Fruit fly (Drosophila melanogaster) whole organism, prepupa: ENCODE data around the gene dpr18.
A peak's percentile ranks its signal among the peaks of the same experiment; 100 is the strongest.

Source experiments
- CG10631 ChIP-seq: fragments of 200-800 bp; sonication (Bioruptor generic); optimal IDR thresholded peaks from 2 replicates; lab custom pipeline; 2016; ENCODE audit warnings: missing biosample characterization, missing genetic modification characterization
- CG10669 ChIP-seq: fragments of 200-800 bp; sonication (Bioruptor generic); optimal IDR thresholded peaks from 3 replicates; lab custom pipeline; 2018; ENCODE audit warnings: missing biosample characterization, mild to moderate bottlenecking, missing genetic modification characterization, moderate library complexity
- CG11294 ChIP-seq: fragments of 200-800 bp; sonication (Bioruptor generic); IDR thresholded peaks from 2 replicates; pipeline ENCODE4 v1.3.6; 2022; ENCODE audit warnings: missing biosample characterization, missing genetic modification characterization
- CG11762 ChIP-seq: fragments of 200-800 bp; sonication (Bioruptor generic); optimal IDR thresholded peaks from 3 replicates; lab custom pipeline; 2016; ENCODE audit warnings: missing biosample characterization, missing genetic modification characterization; ENCODE audit not compliant: insufficient read depth
- CG1621 ChIP-seq: fragments of 200-800 bp; sonication (Bioruptor generic); optimal IDR thresholded peaks from 3 replicates; lab custom pipeline; 2018; ENCODE audit warnings: missing biosample characterization, mild to moderate bottlenecking, missing genetic modification characterization
- CG3032 ChIP-seq: fragments of 200-800 bp; optimal IDR thresholded peaks from 2 replicates; lab custom pipeline; 2019; ENCODE audit warnings: missing biosample characterization, mild to moderate bottlenecking, missing genetic modification characterization, moderate library complexity
- CG32006 ChIP-seq: fragments of 200-800 bp; sonication (Bioruptor generic); optimal IDR thresholded peaks from 3 replicates; lab custom pipeline; 2017; ENCODE audit warnings: missing biosample characterization, mild to moderate bottlenecking, missing genetic modification characterization
- CG4318 ChIP-seq: fragments of 200-800 bp; sonication (Bioruptor generic); optimal IDR thresholded peaks from 3 replicates; lab custom pipeline; 2017; ENCODE audit warnings: missing biosample characterization, mild to moderate bottlenecking, missing genetic modification characterization
- CG6163 ChIP-seq: fragments of 200-800 bp; sonication (Bioruptor generic); IDR thresholded peaks from 3 replicates; pipeline ENCODE4 v1.3.6; 2022; ENCODE audit warnings: missing biosample characterization, missing genetic modification characterization
- CG6792 ChIP-seq: fragments of 200-800 bp; sonication (Bioruptor generic); optimal IDR thresholded peaks from 3 replicates; lab custom pipeline; 2016; ENCODE audit warnings: missing biosample characterization, missing genetic modification characterization
- CG6808 ChIP-seq: fragments of 200-800 bp; sonication (Bioruptor generic); optimal IDR thresholded peaks from 3 replicates; lab custom pipeline; 2017; ENCODE audit warnings: missing biosample characterization, missing genetic modification characterization, mild to moderate bottlenecking, moderate library complexity, missing genetic modification reagents
- CG6854 ChIP-seq: fragments of 200-800 bp; sonication (Bioruptor generic); optimal IDR thresholded peaks from 2 replicates; lab custom pipeline; 2017; ENCODE audit warnings: missing biosample characterization, mild to moderate bottlenecking, missing genetic modification characterization
- CG7368 ChIP-seq: fragments of 200-800 bp; sonication (Bioruptor generic); optimal IDR thresholded peaks from 3 replicates; lab custom pipeline; 2016; ENCODE audit warnings: missing biosample characterization, missing genetic modification characterization
- CG8119 ChIP-seq: fragments of 200-800 bp; sonication (Bioruptor generic); IDR thresholded peaks from 3 replicates; pipeline ENCODE4 v1.3.6; 2022; ENCODE audit warnings: missing biosample characterization, missing genetic modification characterization
- CG8319 ChIP-seq: fragments of 200-800 bp; sonication (Bioruptor generic); optimal IDR thresholded peaks from 3 replicates; lab custom pipeline; 2016; ENCODE audit warnings: missing biosample characterization, missing genetic modification characterization
- CG8632 ChIP-seq: fragments of 200-800 bp; sonication (Bioruptor generic); optimal IDR thresholded peaks from 3 replicates; lab custom pipeline; 2016; ENCODE audit warnings: missing biosample characterization, missing genetic modification characterization
- CG9139 ChIP-seq: fragments of 200-800 bp; sonication (Bioruptor generic); optimal IDR thresholded peaks from 3 replicates; lab custom pipeline; 2017; ENCODE audit warnings: missing biosample characterization, mild to moderate bottlenecking, missing genetic modification characterization
- Eip78C ChIP-seq: fragments of 200-800 bp; sonication (Bioruptor generic); peaks from one replicate; lab custom pipeline; 2016; ENCODE audit warnings: missing biosample characterization, missing genetic modification characterization
- Eip93F ChIP-seq: fragments of 200-800 bp; sonication (Bioruptor generic); optimal IDR thresholded peaks from 2 replicates; lab custom pipeline; 2016; ENCODE audit warnings: missing biosample characterization, mild to moderate bottlenecking, missing genetic modification characterization
- Ets96B ChIP-seq: fragments of 200-800 bp; optimal IDR thresholded peaks from 2 replicates; lab custom pipeline; 2019; ENCODE audit warnings: missing biosample characterization, mild to moderate bottlenecking, missing genetic modification characterization, moderate library complexity
- Gug ChIP-seq: fragments of 200-800 bp; sonication (Bioruptor generic); IDR thresholded peaks from 2 replicates; pipeline ENCODE4 v1.3.6; 2022; ENCODE audit warnings: missing biosample characterization, missing genetic modification characterization
- Hr38 ChIP-seq: sonication (Bioruptor generic); optimal IDR thresholded peaks from 2 replicates; lab custom pipeline; 2016; ENCODE audit warnings: missing biosample characterization, missing genetic modification characterization
- Hr39 ChIP-seq: fragments of 200-800 bp; sonication (Bioruptor generic); optimal IDR thresholded peaks from 2 replicates; lab custom pipeline; 2016; ENCODE audit warnings: missing biosample characterization, missing genetic modification characterization
- Lpt ChIP-seq: fragments of 200-800 bp; sonication (Bioruptor generic); optimal IDR thresholded peaks from 3 replicates; lab custom pipeline; 2016; ENCODE audit warnings: missing biosample characterization, missing genetic modification characterization
- Met ChIP-seq: fragments of 200-800 bp; sonication (Bioruptor generic); optimal IDR thresholded peaks from 3 replicates; lab custom pipeline; 2016; ENCODE audit warnings: missing biosample characterization, missing genetic modification characterization
- OdsH ChIP-seq: fragments of 200-800 bp; sonication (Bioruptor generic); optimal IDR thresholded peaks from 3 replicates; lab custom pipeline; 2016; ENCODE audit warnings: missing biosample characterization, missing genetic modification characterization
- Smox ChIP-seq: fragments of 200-800 bp; sonication (Bioruptor generic); optimal IDR thresholded peaks from 3 replicates; lab custom pipeline; 2016; ENCODE audit warnings: missing biosample characterization, missing genetic modification characterization
- Sox102F ChIP-seq: fragments of 200-800 bp; sonication (Bioruptor generic); optimal IDR thresholded peaks from 2 replicates; lab custom pipeline; 2016; ENCODE audit warnings: missing biosample characterization, mild to moderate bottlenecking, missing genetic modification characterization
- Sox14 ChIP-seq: fragments of 200-800 bp; sonication (Bioruptor generic); optimal IDR thresholded peaks from 3 replicates; lab custom pipeline; 2016; ENCODE audit warnings: missing biosample characterization, missing genetic modification characterization
- Sox15 ChIP-seq: fragments of 200-800 bp; sonication (Bioruptor generic); optimal IDR thresholded peaks from 3 replicates; lab custom pipeline; 2016; ENCODE audit warnings: missing biosample characterization, missing genetic modification characterization
- achi ChIP-seq: fragments of 200-800 bp; sonication (Bioruptor generic); optimal IDR thresholded peaks from 3 replicates; lab custom pipeline; 2016; ENCODE audit warnings: missing biosample characterization, missing genetic modification characterization
- acj6 ChIP-seq: fragments of 200-800 bp; sonication (Bioruptor generic); optimal IDR thresholded peaks from 3 replicates; lab custom pipeline; 2016; ENCODE audit warnings: missing biosample characterization, missing genetic modification characterization
- cyc ChIP-seq: fragments of 200-800 bp; sonication (Bioruptor generic); optimal IDR thresholded peaks from 3 replicates; lab custom pipeline; 2016; ENCODE audit warnings: missing biosample characterization, missing genetic modification characterization
- dac ChIP-seq: fragments of 200-800 bp; sonication (Bioruptor generic); optimal IDR thresholded peaks from 2 replicates; lab custom pipeline; 2017; ENCODE audit warnings: missing biosample characterization, mild to moderate bottlenecking, missing genetic modification characterization
- eg ChIP-seq: fragments of 200-800 bp; sonication (Bioruptor generic); IDR thresholded peaks from 3 replicates; pipeline ENCODE4 v1.3.6; 2022; ENCODE audit warnings: missing biosample characterization, missing genetic modification characterization
- esn ChIP-seq: fragments of 200-800 bp; sonication (Bioruptor generic); optimal IDR thresholded peaks from 2 replicates; lab custom pipeline; 2016; ENCODE audit warnings: missing biosample characterization, mild to moderate bottlenecking, missing genetic modification characterization, moderate library complexity
- fd59A ChIP-seq: fragments of 200-800 bp; sonication (Bioruptor generic); optimal IDR thresholded peaks from 2 replicates; lab custom pipeline; 2017; ENCODE audit warnings: missing biosample characterization, mild to moderate bottlenecking, missing genetic modification characterization, missing genetic modification reagents
- fd85E ChIP-seq: fragments of 200-800 bp; sonication (Bioruptor generic); optimal IDR thresholded peaks from 3 replicates; lab custom pipeline; 2016; ENCODE audit warnings: missing biosample characterization, missing genetic modification characterization
- fkh ChIP-seq: fragments of 200-800 bp; sonication (Bioruptor generic); optimal IDR thresholded peaks from 3 replicates; lab custom pipeline; 2017; ENCODE audit warnings: missing biosample characterization, mild to moderate bottlenecking, missing genetic modification characterization, moderate library complexity
- lz ChIP-seq: fragments of 200-800 bp; sonication (Bioruptor generic); optimal IDR thresholded peaks from 3 replicates; lab custom pipeline; 2016; ENCODE audit warnings: missing biosample characterization, missing genetic modification characterization
- net ChIP-seq: fragments of 200-800 bp; sonication (Bioruptor generic); optimal IDR thresholded peaks from 3 replicates; lab custom pipeline; 2016; ENCODE audit warnings: missing biosample characterization, missing genetic modification characterization
- pdm3 ChIP-seq: fragments of 200-800 bp; sonication (Bioruptor generic); optimal IDR thresholded peaks from 3 replicates; lab custom pipeline; 2016; ENCODE audit warnings: missing biosample characterization, missing genetic modification characterization
- salr ChIP-seq, 2 experiments: fragments of 200-800 bp; sonication (Bioruptor generic); optimal IDR thresholded peaks; 3 replicates each; lab custom pipeline; 2016 to 2018; ENCODE audit warnings: missing biosample characterization in 2 of 2, missing genetic modification characterization in 2 of 2, mild to moderate bottlenecking in 1 of 2
- spab ChIP-seq: fragments of 200-800 bp; sonication (Bioruptor generic); optimal IDR thresholded peaks from 2 replicates; lab custom pipeline; 2017; ENCODE audit warnings: missing biosample characterization, mild to moderate bottlenecking, missing genetic modification characterization, missing genetic modification reagents
- ss ChIP-seq, 2 experiments: fragments of 200-800 bp; sonication (Bioruptor generic); optimal IDR thresholded peaks; 2 replicates in 1 of 2; 3 replicates in 1 of 2; lab custom pipeline; 2017 to 2018; ENCODE audit warnings: mild to moderate bottlenecking in 2 of 2, missing biosample characterization in 2 of 2, missing genetic modification characterization in 2 of 2, moderate library complexity in 1 of 2
- svp ChIP-seq: fragments of 200-800 bp; sonication (Bioruptor generic); peaks from one replicate; lab custom pipeline; 2016; ENCODE audit warnings: missing biosample characterization, missing genetic modification characterization

The dpr18 gene

dm6 chrX:16100726-16101351 is 37.3 kb downstream of the dpr18 start:
- no peak for TF ChIP-seq CG6163 (GFP tag; lab: Robert Waterston, UW)
- no peak for TF ChIP-seq CG8632 (GFP tag; lab: Kevin White, UChicago)
- no peak for TF ChIP-seq net (GFP tag; lab: Kevin White, UChicago)
- TF ChIP-seq Sox102F (GFP tag; lab: Kevin White, UChicago) = no peak
- no peak for TF ChIP-seq CG7368 (GFP tag; lab: Kevin White, UChicago)
- no peak for TF ChIP-seq CG8119 (GFP tag; lab: Robert Waterston, UW)
- TF ChIP-seq pdm3 (GFP tag; lab: Kevin White, UChicago) = no peak
- TF ChIP-seq Hr39 = no peak

dm6 chrX:16102338-16103218 is 39.0 kb downstream of the dpr18 start:
- TF ChIP-seq eg (GFP tag; lab: Robert Waterston, UW) (no peak), cyc (peak; percentile 73), fkh (GFP tag; lab: Kevin White, UChicago) (peak; percentile 16), salr (GFP tag; optimal IDR thresholded peaks at IDR 0.05; lab: Kevin White, UChicago) (peak in 1 of 2 experiments; percentile 15), CG8319 (GFP tag; lab: Kevin White, UChicago) (peak; percentile 35), Eip93F (peak; percentile 62), CG9139 (GFP tag; lab: Kevin White, UChicago) (no peak), CG6808 (GFP tag; lab: Kevin White, UChicago) (no peak), pdm3 (GFP tag; lab: Kevin White, UChicago) (peak; percentile 58), CG10669 (GFP tag; lab: Kevin White, UChicago) (no peak), CG10631 (peak; percentile 45), Sox14 (GFP tag; lab: Kevin White, UChicago) (peak; percentile 41), ss (GFP tag; optimal IDR thresholded peaks at IDR 0.05; lab: Kevin White, UChicago) (peak in 1 of 2 experiments; percentile 30), CG8119 (GFP tag; lab: Robert Waterston, UW) (no peak), CG3032 (tag; lab: Kevin White, UChicago) (no peak), CG11294 (GFP tag; lab: Robert Waterston, UW) (no peak), fd85E (GFP tag; lab: Kevin White, UChicago) (no peak), CG6792 (GFP tag; lab: Kevin White, UChicago) (peak; percentile 50), Met (GFP tag; lab: Kevin White, UChicago) (peak; percentile 78), achi (GFP tag; lab: Kevin White, UChicago) (peak; percentile 49), CG1621 (no peak), CG4318 (GFP tag; lab: Kevin White, UChicago) (no peak), OdsH (GFP tag; lab: Kevin White, UChicago) (peak; percentile 51), Sox102F (GFP tag; lab: Kevin White, UChicago) (peak; percentile 78), Eip78C (GFP tag; lab: Kevin White, UChicago) (peak; percentile 86), CG6854 (GFP tag; lab: Kevin White, UChicago) (no peak), CG6163 (GFP tag; lab: Robert Waterston, UW) (no peak), CG7368 (GFP tag; lab: Kevin White, UChicago) (no peak), Ets96B (tag; lab: Kevin White, UChicago) (no peak), dac (GFP tag; lab: Kevin White, UChicago) (no peak), spab (no peak), Hr38 (GFP tag; lab: Kevin White, UChicago) (no peak), Sox15 (GFP tag; lab: Kevin White, UChicago) (peak; percentile 43), net (GFP tag; lab: Kevin White, UChicago) (peak; percentile 33), svp (GFP tag; lab: Kevin White, UChicago) (peak; percentile 91), Gug (GFP tag; lab: Robert Waterston, UW) (no peak), Hr39 (peak; percentile 73), fd59A (no peak), Smox (GFP tag; lab: Kevin White, UChicago) (peak; percentile 75), CG32006 (peak; percentile 26), acj6 (GFP tag; lab: Kevin White, UChicago) (peak; percentile 60), esn (GFP tag; lab: Kevin White, UChicago) (peak; percentile 79), Lpt (GFP tag; lab: Kevin White, UChicago) (peak; percentile 4), CG11762 (peak; percentile 18), lz (GFP tag; lab: Kevin White, UChicago) (peak; percentile 80)
